Fruit fly (Drosophila melanogaster) whole organism, wandering third instar larva: ENCODE data around the gene Pcyt1.

Experiments
- GATAd ChIP-seq: sonication (Bioruptor generic); optimal IDR thresholded peaks from 2 replicates; lab custom pipeline; 2016; ENCODE audit warnings: missing biosample characterization, missing genetic modification characterization
- brk ChIP-seq: fragments of 200-800 bp; sonication (Bioruptor generic); optimal IDR thresholded peaks from 2 replicates; lab custom pipeline; 2016; ENCODE audit warnings: missing biosample characterization, mild to moderate bottlenecking, missing genetic modification characterization
- ey ChIP-seq: fragments of 200-800 bp; sonication (Bioruptor generic); optimal IDR thresholded peaks from 2 replicates; lab custom pipeline; 2016; ENCODE audit warnings: missing biosample characterization, missing genetic modification characterization
- jim ChIP-seq: fragments of 175-275, 200-325 bp; sonication (Bioruptor generic); optimal IDR thresholded peaks from 2 replicates; lab custom pipeline; 2016; ENCODE audit warnings: missing biosample characterization, mild to moderate bottlenecking, missing genetic modification characterization
- psq ChIP-seq: fragments of 200-800 bp; sonication (Bioruptor generic); optimal IDR thresholded peaks from 3 replicates; lab custom pipeline; 2017; ENCODE audit warnings: missing biosample characterization, mild to moderate bottlenecking, missing genetic modification characterization, moderate library complexity
- usp ChIP-seq: fragments of >200 bp; optimal IDR thresholded peaks from 2 replicates; lab custom pipeline; 2017; ENCODE audit warnings: missing biosample characterization, missing genetic modification characterization

DNA sequence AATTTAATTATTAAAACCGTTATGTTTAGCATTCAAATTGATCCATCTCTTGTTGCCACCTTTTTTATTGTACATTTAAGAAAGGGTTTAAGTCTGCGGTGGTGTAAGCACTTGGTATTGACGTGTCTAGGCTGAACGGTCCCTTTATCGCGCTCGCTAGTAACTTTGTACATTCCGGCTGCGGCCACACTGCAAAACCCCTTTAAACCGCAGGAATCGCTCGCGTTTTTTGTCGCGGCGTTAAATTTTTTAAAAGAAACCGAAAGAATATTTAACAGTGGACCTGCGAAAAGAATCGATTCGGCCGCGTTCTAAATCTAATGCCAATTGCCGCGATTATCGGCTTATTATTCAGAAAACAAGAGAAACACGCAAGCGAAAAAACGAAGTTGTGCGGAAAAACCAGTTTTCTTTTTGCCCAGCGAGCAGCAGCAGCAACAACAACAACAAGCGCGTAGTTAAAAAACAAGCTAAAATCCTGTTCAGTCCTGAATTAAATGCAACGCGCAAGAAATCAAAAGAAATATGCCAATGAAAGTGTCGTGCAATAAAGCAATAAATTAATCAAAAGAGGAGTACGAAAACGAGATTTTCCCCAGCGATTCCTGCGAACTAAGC lies 30.7 kb downstream of the Pcyt1 start, which contains the start of gene CG13917:
- TF ChIP-seq ey: no peak
- no peak for TF ChIP-seq psq
- no peak for TF ChIP-seq jim (GFP tag; lab: Kevin White, UChicago)
- TF ChIP-seq GATAd (GFP tag; lab: Kevin White, UChicago): no peak
- no peak for TF ChIP-seq usp (GFP tag; lab: Kevin White, UChicago)
- no peak for TF ChIP-seq brk (GFP tag; lab: Kevin White, UChicago)
